Worm (Caenorhabditis elegans): ENCODE measurements around the gene sqt-3.

ce11 chrV:12371386-12371785, 18.8 kb downstream of the sqt-3 start, which contains the start of gene F23H12.7:
- TF ChIP-seq egl-27 (tag; optimal IDR thresholded peaks at IDR 0.05) (no peak), dmd-4 (tag; optimal IDR thresholded peaks at IDR 0.05) (no peak), sma-3 (GFP tag; optimal IDR thresholded peaks at IDR 0.05) (no peak), fos-1 (tag; optimal IDR thresholded peaks at IDR 0.05) (no peak), mbf-1 (tag; optimal IDR thresholded peaks at IDR 0.05) (no peak), ztf-11 (tag; optimal IDR thresholded peaks at IDR 0.05) (no peak), nhr-77 (tag; optimal IDR thresholded peaks at IDR 0.05) (no peak), sem-4 (tag; optimal IDR thresholded peaks at IDR 0.05) (no peak), nhr-11 (tag; optimal IDR thresholded peaks at IDR 0.05) (no peak), C34F6.9 (tag; optimal IDR thresholded peaks at IDR 0.05) (no peak), lin-13 (GFP tag; optimal IDR thresholded peaks at IDR 0.05) (no peak)

Measured in whole organism, L2 larva.